Worm (Caenorhabditis elegans): Measurements from ENCODE around the gene Y19D2B.2.

DNA sequence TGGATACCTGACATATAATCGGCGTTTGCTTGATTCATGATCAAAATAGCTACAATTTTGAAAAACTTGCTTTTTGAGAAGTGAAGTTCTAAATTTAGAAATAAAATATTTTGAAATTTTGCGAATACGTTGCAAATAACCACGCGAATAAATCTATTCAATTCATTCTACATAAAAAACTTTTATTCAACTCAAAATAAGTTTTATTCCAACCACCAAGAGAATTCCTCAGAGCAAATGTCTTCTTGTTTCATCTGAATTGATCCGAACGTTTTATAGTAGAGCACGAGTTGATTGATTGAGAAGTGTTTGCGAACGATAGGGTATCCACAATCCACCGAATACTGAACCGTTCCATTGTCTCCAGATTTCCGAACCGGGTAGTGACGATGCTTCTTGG is 8.3 kb upstream of the Y19D2B.2 start, which contains the start of gene F44F4.9:
- TF ChIP-seq tbx-11 (GFP tag; IDR thresholded peaks at IDR 0.05) (no peak), ama-1 (optimal IDR thresholded peaks at IDR 0.05) (no peak), ets-7 (tag; optimal IDR thresholded peaks at IDR 0.05) (no peak), aly-1 (tag; optimal IDR thresholded peaks at IDR 0.05) (no peak), flt-1 (GFP tag; IDR thresholded peaks at IDR 0.05) (no peak), sea-1 (GFP tag; conservative IDR thresholded peaks at IDR 0.05) (no peak), pes-1 (GFP tag; IDR thresholded peaks at IDR 0.05) (no peak), ceh-36 (tag; optimal IDR thresholded peaks at IDR 0.05) (no peak), tra-4 (tag; optimal IDR thresholded peaks at IDR 0.05) (no peak), hmg-4 (GFP tag; optimal IDR thresholded peaks at IDR 0.05) (no peak)
